Worm (Caenorhabditis elegans): Measurements from ENCODE around the gene C48B4.11.
A peak's percentile ranks its signal among the peaks of the same experiment; 100 is the strongest.

- TF ChIP-seq pqm-1 (tag; optimal IDR thresholded peaks at IDR 0.05) (no peak), R02D3.7 (tag; optimal IDR thresholded peaks at IDR 0.05) (no peak), duxl-1 (tag; optimal IDR thresholded peaks at IDR 0.05; ENCODE audit: poor library complexity) (no peak), nhr-76 (tag; optimal IDR thresholded peaks at IDR 0.05) (no peak), nhr-111 (GFP tag; optimal IDR thresholded peaks at IDR 0.05) (no peak), snpc-4 (tag; optimal IDR thresholded peaks at IDR 0.05) (no peak), egl-27 (tag; optimal IDR thresholded peaks at IDR 0.05) (no peak), nhr-77 (tag; optimal IDR thresholded peaks at IDR 0.05) (no peak), dmd-9 (GFP tag; IDR thresholded peaks at IDR 0.05) (no peak), set-16 (GFP tag; IDR thresholded peaks at IDR 0.05) (no peak), nhr-48 (tag; optimal IDR thresholded peaks at IDR 0.05) (no peak), daf-16 (GFP tag; optimal IDR thresholded peaks at IDR 0.05) (no peak), daf-16 (tag; optimal IDR thresholded peaks at IDR 0.05) (peak; percentile 5)
Observed at ce11 chrIII:9523581-9523980, 42.3 kb downstream of the C48B4.11 start, which contains the start of gene mrps-23.

Measured in whole organism, L4 larva.